Worm (Caenorhabditis elegans) whole organism, L4 larva: ENCODE results near the gene Y113G7B.12.
A peak's percentile ranks its signal among the peaks of the same experiment; 100 is the strongest.

Experiments
- F26F4.8 ChIP-seq: fragments of 200-800 bp; sonication (Bioruptor generic); conservative IDR thresholded peaks from 2 replicates; pipeline ENCODE4 v1.3.6; 2022; ENCODE audit warnings: missing genetic modification characterization, missing compliant biosample characterization
- R02D3.7 ChIP-seq: fragments of 150-350 bp; sonication (generic microtip); optimal IDR thresholded peaks from 3 replicates; lab custom pipeline; 2014; ENCODE audit warnings: missing biosample characterization, missing genetic modification characterization
- ama-1 ChIP-seq: fragments of 150-350 bp; optimal IDR thresholded peaks from 2 replicates; lab custom pipeline; 2014; ENCODE audit warnings: inconsistent platforms, mixed read lengths
- ceh-62 ChIP-seq: sonication (generic microtip); optimal IDR thresholded peaks from 2 replicates; lab custom pipeline; 2017; ENCODE audit warnings: missing biosample characterization, missing genetic modification characterization
- daf-19 ChIP-seq: fragments of 200-800 bp; sonication (Bioruptor generic); conservative IDR thresholded peaks from 2 replicates; pipeline ENCODE4 v1.3.6; 2022; ENCODE audit warnings: missing genetic modification characterization, missing compliant biosample characterization
- dve-1 ChIP-seq: sonication (generic microtip); optimal IDR thresholded peaks from 2 replicates; lab custom pipeline; 2017; ENCODE audit warnings: antibody characterized with exemption, mild to moderate bottlenecking, missing genetic modification characterization, missing compliant biosample characterization; ENCODE audit not compliant: insufficient read depth
- egl-27 ChIP-seq: sonication (generic microtip); optimal IDR thresholded peaks from 3 replicates; lab custom pipeline; 2017; ENCODE audit warnings: missing biosample characterization, missing genetic modification reagents, missing genetic modification characterization
- fos-1 ChIP-seq: fragments of 150-350 bp; optimal IDR thresholded peaks from 2 replicates; lab custom pipeline; 2014; ENCODE audit warnings: missing biosample characterization, missing genetic modification characterization
- gei-8 ChIP-seq: fragments of 200-800 bp; sonication (Bioruptor generic); optimal IDR thresholded peaks from 2 replicates; lab custom pipeline; 2018; ENCODE audit warnings: mild to moderate bottlenecking, missing genetic modification characterization, missing compliant biosample characterization
- hlh-30 ChIP-seq: sonication (generic microtip); optimal IDR thresholded peaks from 2 replicates; lab custom pipeline; 2017; ENCODE audit warnings: antibody characterized with exemption, mild to moderate bottlenecking, missing genetic modification characterization, missing compliant biosample characterization; ENCODE audit not compliant: insufficient read depth
- lin-39 ChIP-seq: fragments of 150-350 bp; optimal IDR thresholded peaks from 2 replicates; lab custom pipeline; 2014; ENCODE audit warnings: missing biosample characterization, missing genetic modification reagents, missing genetic modification characterization
- mxl-3 ChIP-seq: fragments of 200-800 bp; sonication (Bioruptor generic); optimal IDR thresholded peaks from 2 replicates; lab custom pipeline; 2018; ENCODE audit warnings: mild to moderate bottlenecking, missing genetic modification characterization, missing compliant biosample characterization
- nhr-102 ChIP-seq: sonication (generic microtip); optimal IDR thresholded peaks from 2 replicates; lab custom pipeline; 2016; ENCODE audit warnings: mild to moderate bottlenecking, missing genetic modification characterization, moderate library complexity, missing compliant biosample characterization
- pha-4 ChIP-seq, 2 experiments: fragments of 150-350 bp in 1 of 2; fragments of 200-800 bp in 1 of 2; sonication (Bioruptor generic) in 1 of 2; IDR thresholded peaks in 1 of 2; optimal IDR thresholded peaks in 1 of 2; 2 replicates each; pipeline versions ENCODE4 v1.3.6 to Lab custom; 2014 to 2022; ENCODE audit warnings: missing genetic modification characterization in 2 of 2, missing genetic modification reagents in 2 of 2, missing biosample characterization in 1 of 2, missing compliant biosample characterization in 1 of 2

DNA sequence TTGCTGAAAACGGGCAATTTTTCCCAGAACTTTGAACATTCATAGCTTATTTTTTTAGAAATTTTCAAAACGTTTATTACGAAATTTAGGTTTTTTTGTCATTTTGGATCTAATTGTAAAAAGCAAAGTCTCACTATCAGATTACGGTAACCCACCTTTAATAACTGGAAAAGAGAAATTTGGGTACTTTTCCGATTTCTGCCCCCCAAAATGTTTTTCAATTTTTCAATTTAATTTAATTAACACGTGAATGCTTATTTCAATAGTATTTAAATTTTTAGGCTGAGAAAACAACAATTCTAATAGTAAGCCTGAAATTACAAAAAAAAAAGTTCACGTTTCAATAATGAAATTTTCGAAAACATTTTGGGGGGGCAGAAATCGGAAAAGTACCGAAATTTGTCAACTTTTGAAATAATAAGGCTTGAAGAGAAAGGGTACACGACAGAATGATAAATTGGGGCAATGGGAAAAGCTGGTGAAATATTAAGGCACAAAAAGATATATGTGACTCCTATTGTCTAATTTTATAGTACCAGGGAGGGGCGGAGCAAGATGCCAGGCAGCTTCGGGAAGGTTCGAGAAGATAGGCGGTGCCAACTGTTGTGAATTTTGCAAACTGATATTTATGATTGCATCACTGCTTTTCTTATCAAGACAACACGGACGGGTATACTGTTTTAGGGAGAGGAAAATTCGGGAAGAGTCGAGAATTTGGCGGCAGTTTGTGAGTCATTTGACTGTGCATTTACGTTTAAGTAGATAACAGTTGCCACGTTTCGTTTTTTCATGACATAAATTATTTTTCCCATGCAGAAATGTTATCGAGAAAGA, 48.2 kb downstream of the Y113G7B.12 start, which contains the start of gene F19B2.5:
- TF ChIP-seq ama-1 (lab: Kevin White, UChicago) (peak; percentile 88), nhr-102 (tag; lab: Kevin White, UChicago) (peak; percentile 93), dve-1 (tag; lab: Kevin White, UChicago) (peak; percentile 97), daf-19 (GFP tag; lab: Robert Waterston, UW) (no peak), pha-4 (GFP tag; IDR thresholded peaks at IDR 0.05; lab: Robert Waterston, UW) (0 out of 2 replicates have a peak, but pooled peaks have one; percentile 50), pha-4 (tag; optimal IDR thresholded peaks at IDR 0.05; lab: Kevin White, UChicago) (no peak), gei-8 (GFP tag; lab: Kevin White, UChicago) (peak; percentile 60), mxl-3 (GFP tag; lab: Kevin White, UChicago) (no peak), hlh-30 (tag; lab: Kevin White, UChicago) (peak; percentile 69), R02D3.7 (tag; lab: Kevin White, UChicago) (no peak), lin-39 (tag; lab: Kevin White, UChicago) (no peak), fos-1 (tag; lab: Kevin White, UChicago) (no peak), F26F4.8 (GFP tag; lab: Robert Waterston, UW) (no peak), egl-27 (tag; lab: Kevin White, UChicago) (no peak), ceh-62 (no peak)
